Worm (Caenorhabditis elegans) whole organism, L4 larva: ENCODE measurements around the gene rmd-2.

ENCODE experiments used
- ZK546.5 ChIP-seq, 2 experiments: sonication (generic microtip); optimal IDR thresholded peaks; 2 replicates each; lab custom pipeline; 2017; ENCODE audit warnings: missing biosample characterization in 2 of 2, missing genetic modification characterization in 2 of 2
- unc-130 ChIP-seq: sonication (generic microtip); optimal IDR thresholded peaks from 2 replicates; lab custom pipeline; 2016; ENCODE audit warnings: missing genetic modification reagents, missing genetic modification characterization, missing compliant biosample characterization

ce11 chrV:10019083-10019624 lies 33.1 kb upstream of the rmd-2 start:
- no peak for TF ChIP-seq unc-130 (GFP tag; lab: Kevin White, UChicago)
- no peak for TF ChIP-seq ZK546.5 (tag; optimal IDR thresholded peaks at IDR 0.05; lab: Kevin White, UChicago)
